Worm (Caenorhabditis elegans) whole organism, young adult: ENCODE data around the gene lurp-1.

ENCODE experiments used
- B0019.2 ChIP-seq: fragments of 200-800 bp; sonication (Bioruptor generic); conservative IDR thresholded peaks from 2 replicates; pipeline ENCODE4 v1.3.6; 2022; ENCODE audit warnings: missing genetic modification reagents, missing genetic modification characterization, missing compliant biosample characterization
- C06A6.2 ChIP-seq: fragments of 200-800 bp; sonication (Bioruptor generic); conservative IDR thresholded peaks from 2 replicates; pipeline ENCODE4 v1.3.6; 2022; ENCODE audit warnings: missing genetic modification characterization, missing compliant biosample characterization
- F22D6.2 ChIP-seq: sonication (generic microtip); optimal IDR thresholded peaks from 2 replicates; lab custom pipeline; 2016; ENCODE audit warnings: mild to moderate bottlenecking, missing genetic modification characterization, missing compliant biosample characterization
- F33H1.4 ChIP-seq: fragments of 200-800 bp; sonication (Bioruptor generic); IDR thresholded peaks from 2 replicates; pipeline ENCODE4 v1.3.6; 2022; ENCODE audit warnings: missing genetic modification reagents, missing genetic modification characterization, missing compliant biosample characterization
- F52B5.7 ChIP-seq: sonication (generic microtip); optimal IDR thresholded peaks from 2 replicates; lab custom pipeline; 2016; ENCODE audit warnings: mild to moderate bottlenecking, missing genetic modification characterization, missing compliant biosample characterization
- F55B11.4 ChIP-seq: sonication (generic microtip); optimal IDR thresholded peaks from 2 replicates; lab custom pipeline; 2016; ENCODE audit warnings: missing compliant biosample characterization, missing genetic modification characterization, borderline replicate concordance; ENCODE audit not compliant: insufficient read depth
- F57C9.4 ChIP-seq: sonication (generic microtip); optimal IDR thresholded peaks from 2 replicates; lab custom pipeline; 2017; ENCODE audit warnings: mild to moderate bottlenecking, missing genetic modification characterization, missing compliant biosample characterization
- K11D2.4 ChIP-seq: fragments of 200-800 bp; sonication (Bioruptor generic); IDR thresholded peaks from 2 replicates; pipeline ENCODE4 v1.3.6; 2022; ENCODE audit warnings: missing genetic modification reagents, missing genetic modification characterization, missing compliant biosample characterization
- T07F8.4 ChIP-seq: sonication (generic microtip); optimal IDR thresholded peaks from 2 replicates; lab custom pipeline; 2016; ENCODE audit warnings: mild to moderate bottlenecking, missing genetic modification characterization, moderate library complexity, missing compliant biosample characterization
- T26A5.8 ChIP-seq: sonication (generic microtip); optimal IDR thresholded peaks from 2 replicates; lab custom pipeline; 2016; ENCODE audit warnings: missing genetic modification characterization, missing compliant biosample characterization
- Y79H2A.3 ChIP-seq: fragments of 200-800 bp; sonication (Bioruptor generic); conservative IDR thresholded peaks from 2 replicates; pipeline ENCODE4 v1.3.6; 2022; ENCODE audit warnings: missing genetic modification reagents, missing genetic modification characterization, missing compliant biosample characterization
- Y95B8A.8 ChIP-seq: fragments of 200-800 bp; sonication (Bioruptor generic); IDR thresholded peaks from 2 replicates; pipeline ENCODE4 v1.3.6; 2022; ENCODE audit warnings: missing genetic modification reagents, missing genetic modification characterization, missing compliant biosample characterization
- akir-1 ChIP-seq: fragments of 200-800 bp; sonication (Bioruptor generic); optimal IDR thresholded peaks from 2 replicates; lab custom pipeline; 2018; ENCODE audit warnings: mild to moderate bottlenecking, missing genetic modification characterization, moderate library complexity, missing compliant biosample characterization
- aptf-2 ChIP-seq: fragments of 200-800 bp; sonication (Bioruptor generic); conservative IDR thresholded peaks from 2 replicates; pipeline ENCODE4 v1.3.6; 2022; ENCODE audit warnings: missing genetic modification reagents, missing genetic modification characterization, missing compliant biosample characterization
- athp-1 ChIP-seq: sonication (generic microtip); optimal IDR thresholded peaks from 2 replicates; lab custom pipeline; 2017; ENCODE audit warnings: mild to moderate bottlenecking, missing genetic modification characterization, missing compliant biosample characterization
- attf-6 ChIP-seq: fragments of 200-800 bp; sonication (Bioruptor generic); IDR thresholded peaks from 2 replicates; pipeline ENCODE4 v1.3.6; 2022; ENCODE audit warnings: missing genetic modification reagents, missing genetic modification characterization, missing compliant biosample characterization
- bed-1 ChIP-seq: fragments of 200-800 bp; sonication (Bioruptor generic); IDR thresholded peaks from 2 replicates; pipeline ENCODE4 v1.3.6; 2022; ENCODE audit warnings: missing genetic modification reagents, missing genetic modification characterization, missing compliant biosample characterization
- cebp-2 ChIP-seq: fragments of 200-800 bp; sonication (Bioruptor generic); IDR thresholded peaks from 2 replicates; pipeline ENCODE4 v1.3.6; 2022; ENCODE audit warnings: missing genetic modification characterization, missing compliant biosample characterization
- ceh-27 ChIP-seq: fragments of 200-800 bp; sonication (Bioruptor generic); optimal IDR thresholded peaks from 2 replicates; lab custom pipeline; 2018; ENCODE audit warnings: mild to moderate bottlenecking, missing genetic modification characterization, moderate library complexity, missing compliant biosample characterization
- ceh-79 ChIP-seq: sonication (generic microtip); optimal IDR thresholded peaks from 2 replicates; lab custom pipeline; 2017; ENCODE audit warnings: mild to moderate bottlenecking, missing genetic modification characterization, missing compliant biosample characterization
- chd-7 ChIP-seq: sonication (generic microtip); optimal IDR thresholded peaks from 2 replicates; lab custom pipeline; 2016; ENCODE audit warnings: mild to moderate bottlenecking, missing genetic modification characterization, moderate library complexity, missing compliant biosample characterization
- efl-1 ChIP-seq: fragments of 150-350 bp; optimal IDR thresholded peaks from 2 replicates; lab custom pipeline; 2014; ENCODE audit warnings: missing biosample characterization, missing genetic modification reagents, missing genetic modification characterization
- egl-44 ChIP-seq: fragments of 200-800 bp; sonication (Bioruptor generic); IDR thresholded peaks from 2 replicates; pipeline ENCODE4 v1.3.6; 2022; ENCODE audit warnings: missing genetic modification reagents, missing genetic modification characterization, missing compliant biosample characterization
- egrh-3 ChIP-seq: fragments of 200-800 bp; sonication (Bioruptor generic); IDR thresholded peaks from 2 replicates; pipeline ENCODE4 v1.3.6; 2022; ENCODE audit warnings: missing genetic modification reagents, missing genetic modification characterization, missing compliant biosample characterization
- hmg-1.2 ChIP-seq: fragments of 200-800 bp; sonication (Bioruptor generic); IDR thresholded peaks from 2 replicates; pipeline ENCODE4 v1.3.6; 2022; ENCODE audit warnings: missing genetic modification reagents, missing genetic modification characterization, missing compliant biosample characterization
- hmg-20 ChIP-seq: fragments of 200-800 bp; sonication (Bioruptor generic); IDR thresholded peaks from 2 replicates; pipeline ENCODE4 v1.3.6; 2022; ENCODE audit warnings: missing genetic modification reagents, missing genetic modification characterization, missing compliant biosample characterization
- hsf-1 ChIP-seq: fragments of 200-800 bp; sonication (Bioruptor generic); IDR thresholded peaks from 2 replicates; pipeline ENCODE4 v1.3.6; 2022; ENCODE audit warnings: missing genetic modification reagents, missing genetic modification characterization, missing compliant biosample characterization
- lag-1 ChIP-seq: fragments of 200-800 bp; sonication (Bioruptor generic); IDR thresholded peaks from 2 replicates; pipeline ENCODE4 v1.3.6; 2022; ENCODE audit warnings: missing genetic modification reagents, missing genetic modification characterization, missing compliant biosample characterization
- let-607 ChIP-seq, 2 experiments: fragments of 200-800 bp in 1 of 2; sonication (Bioruptor generic) in 1 of 2; sonication (generic microtip) in 1 of 2; optimal IDR thresholded peaks; 2 replicates each; lab custom pipeline; 2016 to 2018; ENCODE audit warnings: mild to moderate bottlenecking in 2 of 2, missing compliant biosample characterization in 2 of 2, missing genetic modification characterization in 2 of 2, moderate library complexity in 2 of 2, missing genotype in 1 of 2
- lsl-1 ChIP-seq: fragments of 200-800 bp; sonication (Bioruptor generic); optimal IDR thresholded peaks from 2 replicates; lab custom pipeline; 2018; ENCODE audit warnings: mild to moderate bottlenecking, missing genetic modification characterization, moderate library complexity, missing compliant biosample characterization
- madf-6 ChIP-seq: fragments of 200-800 bp; sonication (Bioruptor generic); IDR thresholded peaks from 2 replicates; pipeline ENCODE4 v1.3.6; 2022; ENCODE audit warnings: missing genetic modification reagents, missing genetic modification characterization, missing compliant biosample characterization
- mxl-1 ChIP-seq: sonication (generic microtip); optimal IDR thresholded peaks from 2 replicates; lab custom pipeline; 2016; ENCODE audit warnings: missing genetic modification characterization, missing compliant biosample characterization
- nfya-1 ChIP-seq: sonication (generic microtip); optimal IDR thresholded peaks from 2 replicates; lab custom pipeline; 2017; ENCODE audit warnings: antibody characterized with exemption, missing compliant biosample characterization, missing genetic modification characterization, borderline replicate concordance; ENCODE audit not compliant: insufficient read depth
- nfyb-1 ChIP-seq: fragments of 200-800 bp; sonication (Bioruptor generic); IDR thresholded peaks from 2 replicates; pipeline ENCODE4 v1.3.6; 2022; ENCODE audit warnings: missing genetic modification reagents, missing genetic modification characterization, missing compliant biosample characterization
- pha-4 ChIP-seq: fragments of 150-350 bp; sonication (generic microtip); optimal IDR thresholded peaks from 2 replicates; lab custom pipeline; 2014; ENCODE audit warnings: missing biosample characterization, missing genetic modification reagents, missing genetic modification characterization
- rpc-1 ChIP-seq, 2 experiments: fragments of 150-350 bp in 1 of 2; sonication (generic microtip) in 1 of 2; optimal IDR thresholded peaks; 2 replicates each; lab custom pipeline; 2014 to 2018; ENCODE audit warnings: missing biosample characterization in 1 of 2, missing genetic modification characterization in 1 of 2, missing genetic modification reagents in 1 of 2, missing genotype in 1 of 2
- sea-2 ChIP-seq: fragments of 200-800 bp; sonication (Bioruptor generic); IDR thresholded peaks from 2 replicates; pipeline ENCODE4 v1.3.6; 2022; ENCODE audit warnings: missing genetic modification characterization, missing compliant biosample characterization
- snpc-1.3 ChIP-seq: sonication (generic microtip); optimal IDR thresholded peaks from 2 replicates; lab custom pipeline; 2017; ENCODE audit warnings: missing genetic modification characterization, mild to moderate bottlenecking, missing compliant biosample characterization, antibody characterized with exemption, moderate library complexity, missing genotype, missing genetic modification reagents; ENCODE audit not compliant: insufficient read depth
- snpc-4 ChIP-seq, 5 experiments: fragments of 150-350 bp in 1 of 5; sonication (generic microtip) in 4 of 5; optimal IDR thresholded peaks; 2 replicates each; lab custom pipeline; 2014 to 2018; ENCODE audit warnings: missing genetic modification characterization in 5 of 5, missing biosample characterization in 3 of 5, antibody characterized with exemption in 2 of 5, mild to moderate bottlenecking in 2 of 5, missing compliant biosample characterization in 2 of 5, missing genotype in 2 of 5, moderate library complexity in 2 of 5, missing genetic modification reagents in 1 of 5
- sptf-2 ChIP-seq: fragments of 200-800 bp; sonication (Bioruptor generic); optimal IDR thresholded peaks from 2 replicates; lab custom pipeline; 2018; ENCODE audit warnings: mild to moderate bottlenecking, missing genetic modification characterization, missing compliant biosample characterization
- tbp1 ChIP-seq: fragments of 200-800 bp; sonication (Bioruptor generic); optimal IDR thresholded peaks from 2 replicates; lab custom pipeline; 2018; ENCODE audit warnings: mild to moderate bottlenecking, missing genetic modification characterization, missing compliant biosample characterization
- tlf-1 ChIP-seq: fragments of 200-800 bp; sonication (Bioruptor generic); optimal IDR thresholded peaks from 2 replicates; lab custom pipeline; 2018; ENCODE audit warnings: mild to moderate bottlenecking, missing genetic modification characterization, missing compliant biosample characterization
- unc-130 ChIP-seq: sonication (generic microtip); optimal IDR thresholded peaks from 2 replicates; lab custom pipeline; 2016; ENCODE audit warnings: missing genetic modification reagents, missing genetic modification characterization, missing compliant biosample characterization
- unc-62 ChIP-seq: fragments of 150-350 bp; optimal IDR thresholded peaks from 2 replicates; lab custom pipeline; 2014; ENCODE audit warnings: missing biosample characterization, missing genetic modification reagents, missing genetic modification characterization
- zim-3 ChIP-seq: sonication (generic microtip); optimal IDR thresholded peaks from 2 replicates; lab custom pipeline; 2017; ENCODE audit warnings: mild to moderate bottlenecking, missing genetic modification characterization, moderate library complexity, missing compliant biosample characterization
- ztf-6 ChIP-seq: fragments of 200-800 bp; sonication (Bioruptor generic); IDR thresholded peaks from 2 replicates; pipeline ENCODE4 v1.3.6; 2022; ENCODE audit warnings: missing genetic modification reagents, missing genetic modification characterization, missing compliant biosample characterization

Gene lurp-1

ce11 chrII:10867219-10867618, 13.5 kb upstream of the lurp-1 start (continued):
- TF ChIP-seq mxl-1 = no peak
- TF ChIP-seq akir-1 (GFP tag; lab: Kevin White, UChicago) = no peak
- TF ChIP-seq hmg-1.2 = peak; percentile 19; the same call in 1 of the 2 replicates
- no peak for TF ChIP-seq athp-1 (tag; lab: Kevin White, UChicago)
- TF ChIP-seq bed-1 = no peak
- no peak for TF ChIP-seq madf-6
- peak; percentile 10; the same call in 1 of the 2 replicates for TF ChIP-seq F33H1.4 (GFP tag; lab: Robert Waterston, UW)
- no peak for TF ChIP-seq let-607 (tag; optimal IDR thresholded peaks at IDR 0.05; lab: Kevin White, UChicago)
- no peak for TF ChIP-seq nfyb-1 (GFP tag; lab: Robert Waterston, UW)
- TF ChIP-seq egl-44 (GFP tag; lab: Robert Waterston, UW) = no peak
- TF ChIP-seq B0019.2 (GFP tag; lab: Robert Waterston, UW) = no peak
- no peak for TF ChIP-seq K11D2.4 (GFP tag; lab: Robert Waterston, UW)
- TF ChIP-seq ceh-27 = no peak
- TF ChIP-seq zim-3 = no peak
- no peak for TF ChIP-seq aptf-2
- no peak for TF ChIP-seq unc-130 (GFP tag; lab: Kevin White, UChicago)
- TF ChIP-seq snpc-1.3 (tag; lab: Kevin White, UChicago) = no peak
- TF ChIP-seq snpc-4 (GFP tag; optimal IDR thresholded peaks at IDR 0.05; lab: Kevin White, UChicago) = no peak
- no peak for TF ChIP-seq snpc-4 (tag; optimal IDR thresholded peaks at IDR 0.05; lab: Kevin White, UChicago)
- TF ChIP-seq tbp1 (GFP tag; lab: Kevin White, UChicago) = no peak
- no peak for TF ChIP-seq F57C9.4 (tag; lab: Kevin White, UChicago)

ce11 chrII:10868670-10869246, 12.0 kb upstream of the lurp-1 start, which contains the start of the genes gmps-1 and cap-2:
Gene gmps-1 (minus strand): TSS chrII:10868720.
Gene cap-2 (plus strand): TSS chrII:10869196.
- TF ChIP-seq T26A5.8 (tag; lab: Kevin White, UChicago) = no peak
- TF ChIP-seq rpc-1 (optimal IDR thresholded peaks at IDR 0.05; lab: Kevin White, UChicago) = peak; percentile 27
- no peak for TF ChIP-seq rpc-1 (tag; optimal IDR thresholded peaks at IDR 0.05; lab: Kevin White, UChicago)
- TF ChIP-seq C06A6.2 (GFP tag; lab: Robert Waterston, UW) = peak; percentile 93
- TF ChIP-seq let-607 (tag; optimal IDR thresholded peaks at IDR 0.05; lab: Kevin White, UChicago) = peak; percentile 55 to 85
- peak; percentile 98 for TF ChIP-seq lsl-1 (GFP tag; lab: Kevin White, UChicago)
- TF ChIP-seq pha-4 (tag; lab: Kevin White, UChicago) = peak; percentile 71
- TF ChIP-seq F52B5.7 (tag; lab: Kevin White, UChicago) = peak; percentile 43
- no peak for TF ChIP-seq akir-1 (GFP tag; lab: Kevin White, UChicago)
- peak; percentile 100 for TF ChIP-seq F33H1.4 (GFP tag; lab: Robert Waterston, UW)
- TF ChIP-seq efl-1 = peak; percentile 45
- 0 out of 2 replicates have a peak, but pooled peaks have one; percentile 30 for TF ChIP-seq attf-6 (GFP tag; lab: Robert Waterston, UW)
- peak; percentile 95 for TF ChIP-seq tlf-1
- peak; percentile 80 for TF ChIP-seq hsf-1 (GFP tag; lab: Robert Waterston, UW)
- TF ChIP-seq F22D6.2 (tag; lab: Kevin White, UChicago) = peak; percentile 79
- peak; percentile 89 for TF ChIP-seq chd-7 (tag; lab: Kevin White, UChicago)
- TF ChIP-seq sptf-2 (GFP tag; lab: Kevin White, UChicago) = no peak
- TF ChIP-seq sea-2 (GFP tag; lab: Robert Waterston, UW) = no peak
- TF ChIP-seq hmg-20 (GFP tag; lab: Robert Waterston, UW) = peak; percentile 93
- no peak for TF ChIP-seq nfya-1 (tag; lab: Kevin White, UChicago)
- TF ChIP-seq T07F8.4 (tag; lab: Kevin White, UChicago) = peak; percentile 62
- TF ChIP-seq unc-62 (GFP tag; lab: Kevin White, UChicago) = no peak
- TF ChIP-seq cebp-2 (GFP tag; lab: Robert Waterston, UW) = peak; percentile 81; the same call in 1 of the 2 replicates
- TF ChIP-seq mxl-1 = no peak
- no peak for TF ChIP-seq Y79H2A.3 (GFP tag; lab: Robert Waterston, UW)
- TF ChIP-seq egrh-3 (GFP tag; lab: Robert Waterston, UW) = peak; percentile 51
- TF ChIP-seq lag-1 (GFP tag; lab: Robert Waterston, UW) = peak; percentile 88; the same call in 1 of the 2 replicates
- TF ChIP-seq F55B11.4 = no peak
- TF ChIP-seq ceh-79 (tag; lab: Kevin White, UChicago) = no peak
- peak; percentile 55; the same call in 1 of the 2 replicates for TF ChIP-seq ztf-6 (GFP tag; lab: Robert Waterston, UW)
- TF ChIP-seq Y95B8A.8 (GFP tag; lab: Robert Waterston, UW) = peak; percentile 89
